Fruit fly (Drosophila melanogaster): ENCODE results near the gene CG11755.
A peak's percentile ranks its signal among the peaks of the same experiment; 100 is the strongest.

Gene CG11755

dm6 chr3R:8694110-8694826 is 17.6 kb downstream of the CG11755 start (continued):
- TF ChIP-seq CG10543 (GFP tag; optimal IDR thresholded peaks at IDR 0.05) (peak; percentile 45), CG14860 (GFP tag; IDR thresholded peaks at IDR 0.05; ENCODE audit: partially characterized antibody) (no peak), psq (GFP tag; optimal IDR thresholded peaks at IDR 0.05) (no peak), CG10565 (GFP tag; optimal IDR thresholded peaks at IDR 0.05) (no peak), chinmo (GFP tag; IDR thresholded peaks at IDR 0.05; ENCODE audit: partially characterized antibody) (no peak), tio (GFP tag; optimal IDR thresholded peaks at IDR 0.05) (no peak), Vsx1 (GFP tag; optimal IDR thresholded peaks at IDR 0.05) (no peak), CG6272 (GFP tag; IDR thresholded peaks at IDR 0.05) (no peak), h (optimal IDR thresholded peaks at IDR 0.05) (no peak), kah (GFP tag; optimal IDR thresholded peaks at IDR 0.05) (no peak), CG13624 (GFP tag; optimal IDR thresholded peaks at IDR 0.05) (no peak), mirr (GFP tag; optimal IDR thresholded peaks at IDR 0.05) (peak; percentile 54), CG18476 (GFP tag; optimal IDR thresholded peaks at IDR 0.05) (no peak), tgo (GFP tag; IDR thresholded peaks at IDR 0.05) (no peak), CG13123 (GFP tag; optimal IDR thresholded peaks at IDR 0.05) (no peak), CG10979 (tag; optimal IDR thresholded peaks at IDR 0.05) (no peak), pb (GFP tag; optimal IDR thresholded peaks at IDR 0.05) (no peak), CG17568 (GFP tag; optimal IDR thresholded peaks at IDR 0.05) (peak; percentile 44), CG17912 (GFP tag; optimal IDR thresholded peaks at IDR 0.05) (no peak), zfh1 (GFP tag; IDR thresholded peaks at IDR 0.05) (no peak), CG15073 (GFP tag; optimal IDR thresholded peaks at IDR 0.05) (no peak), NfI (GFP tag; optimal IDR thresholded peaks at IDR 0.05) (no peak), CG10431 (GFP tag; optimal IDR thresholded peaks at IDR 0.05) (no peak), sqz (GFP tag; optimal IDR thresholded peaks at IDR 0.05) (peak; percentile 93), kay (GFP tag; optimal IDR thresholded peaks at IDR 0.05) (no peak), CG34376 (GFP tag; optimal IDR thresholded peaks at IDR 0.05) (peak; percentile 95), Abd-B (GFP tag; optimal IDR thresholded peaks at IDR 0.05) (no peak), gsb (GFP tag; IDR thresholded peaks at IDR 0.05) (no peak), NFAT (GFP tag; IDR thresholded peaks at IDR 0.05) (peak; percentile 36; the same call in 1 of the 2 replicates), Dref (GFP tag; IDR thresholded peaks at IDR 0.05) (no peak), bab2 (GFP tag; optimal IDR thresholded peaks at IDR 0.05) (no peak), exex (tag; optimal IDR thresholded peaks at IDR 0.05) (no peak), CG14014 (GFP tag; IDR thresholded peaks at IDR 0.05) (0 out of 2 replicates have a peak, but pooled peaks have one; percentile 45), dmrt99B (tag; optimal IDR thresholded peaks at IDR 0.05) (no peak), CG1529 (GFP tag; optimal IDR thresholded peaks at IDR 0.05) (no peak), MESR4 (GFP tag; optimal IDR thresholded peaks at IDR 0.05) (no peak), CG5953 (GFP tag; IDR thresholded peaks at IDR 0.05) (no peak), dysf (GFP tag; IDR thresholded peaks at IDR 0.05) (no peak), pho (GFP tag; optimal IDR thresholded peaks at IDR 0.05) (no peak), vnd (GFP tag; IDR thresholded peaks at IDR 0.05; ENCODE audit: partially characterized antibody) (no peak), BtbVII (GFP tag; optimal IDR thresholded peaks at IDR 0.05) (peak; percentile 84), CG17361 (GFP tag; IDR thresholded peaks at IDR 0.05) (no peak), so (GFP tag; IDR thresholded peaks at IDR 0.05) (peak; percentile 67; the same call in 1 of the 3 replicates), CG10366 (GFP tag; IDR thresholded peaks at IDR 0.05) (no peak), gem (tag; optimal IDR thresholded peaks at IDR 0.05) (no peak), lmd (GFP tag; IDR thresholded peaks at IDR 0.05) (no peak), E2f1 (GFP tag; IDR thresholded peaks at IDR 0.05) (no peak), Fer1 (GFP tag; optimal IDR thresholded peaks at IDR 0.05) (no peak), CG12299 (tag; optimal IDR thresholded peaks at IDR 0.05) (peak; percentile 2), corto (GFP tag; optimal IDR thresholded peaks at IDR 0.05) (no peak), CG4404 (GFP tag; IDR thresholded peaks at IDR 0.05) (no peak)

All from whole organism, embryonic.